Worm (Caenorhabditis elegans) whole organism, L2 larva: Measurements from ENCODE around the gene tbb-1.

Experiments
- aly-2 ChIP-seq: fragments of 150-350 bp; optimal IDR thresholded peaks from 2 replicates; lab custom pipeline; 2014; ENCODE audit warnings: missing biosample characterization, missing genetic modification characterization
- ceh-16 ChIP-seq: fragments of 150-350 bp; optimal IDR thresholded peaks from 2 replicates; lab custom pipeline; 2014; ENCODE audit warnings: missing biosample characterization, missing genetic modification characterization
- egl-27 ChIP-seq: sonication (generic microtip); optimal IDR thresholded peaks from 3 replicates; lab custom pipeline; 2017; ENCODE audit warnings: missing biosample characterization, missing genetic modification reagents, missing genetic modification characterization
- elt-1 ChIP-seq: fragments of 150-350 bp; optimal IDR thresholded peaks from 2 replicates; lab custom pipeline; 2014; ENCODE audit warnings: missing biosample characterization, missing genetic modification characterization
- lin-11 ChIP-seq: fragments of 150-350 bp; sonication (generic microtip); optimal IDR thresholded peaks from 2 replicates; lab custom pipeline; 2014; ENCODE audit warnings: missing biosample characterization, missing genetic modification characterization, inconsistent platforms, mixed read lengths
- lin-39 ChIP-seq: fragments of 150-350 bp; optimal IDR thresholded peaks from 2 replicates; lab custom pipeline; 2014; ENCODE audit warnings: missing biosample characterization, missing genetic modification reagents, missing genetic modification characterization
- mab-5 ChIP-seq: fragments of 150-350 bp; optimal IDR thresholded peaks from 2 replicates; lab custom pipeline; 2014; ENCODE audit warnings: missing biosample characterization, missing genetic modification characterization
- nhr-11 ChIP-seq: fragments of 150-350 bp; optimal IDR thresholded peaks from 2 replicates; lab custom pipeline; 2014; ENCODE audit warnings: missing biosample characterization, missing genetic modification characterization
- nhr-237 ChIP-seq: fragments of 150-350 bp; optimal IDR thresholded peaks from 2 replicates; lab custom pipeline; 2014; ENCODE audit warnings: missing biosample characterization, missing genetic modification characterization
- nhr-77 ChIP-seq: fragments of 150-350 bp; optimal IDR thresholded peaks from 2 replicates; lab custom pipeline; 2014; ENCODE audit warnings: missing biosample characterization, missing genetic modification characterization
- snpc-4 ChIP-seq: fragments of 150-350 bp; optimal IDR thresholded peaks from 2 replicates; lab custom pipeline; 2014; ENCODE audit warnings: missing biosample characterization, missing genetic modification characterization
- ztf-11 ChIP-seq: sonication (generic microtip); optimal IDR thresholded peaks from 2 replicates; lab custom pipeline; 2017; ENCODE audit warnings: missing biosample characterization, missing genetic modification characterization

- no peak for TF ChIP-seq elt-1
- TF ChIP-seq snpc-4 (tag; lab: Kevin White, UChicago), result no peak
- no peak for TF ChIP-seq aly-2
- TF ChIP-seq nhr-77 (tag; lab: Kevin White, UChicago), result no peak
- TF ChIP-seq egl-27, result no peak
- no peak for TF ChIP-seq ceh-16
- TF ChIP-seq nhr-11 (tag; lab: Kevin White, UChicago), result no peak
- no peak for TF ChIP-seq lin-39 (tag; lab: Kevin White, UChicago)
- no peak for TF ChIP-seq mab-5 (tag; lab: Kevin White, UChicago)
- TF ChIP-seq nhr-237 (tag; lab: Kevin White, UChicago), result no peak
- no peak for TF ChIP-seq ztf-11
- TF ChIP-seq lin-11 (tag; lab: Kevin White, UChicago), result no peak
Observed at ce11 chrIII:10733300-10733699, 8.9 kb downstream of the tbb-1 start.
